Worm (Caenorhabditis elegans) whole organism, L4 larva: ENCODE data around the gene rib-2.

Experiments used
- F44E2.7 ChIP-seq: fragments of 200-800 bp; sonication (Bioruptor generic); IDR thresholded peaks from 2 replicates; pipeline ENCODE4 v2.1.2; 2022; ENCODE audit warnings: missing genetic modification characterization, missing compliant biosample characterization
- R02D3.7 ChIP-seq: fragments of 150-350 bp; sonication (generic microtip); optimal IDR thresholded peaks from 3 replicates; lab custom pipeline; 2014; ENCODE audit warnings: missing biosample characterization, missing genetic modification characterization
- T20F7.1 ChIP-seq: fragments of 200-800 bp; sonication (Bioruptor generic); optimal IDR thresholded peaks from 2 replicates; lab custom pipeline; 2018; ENCODE audit warnings: mild to moderate bottlenecking, missing genetic modification characterization, missing compliant biosample characterization
- T26A8.4 ChIP-seq: fragments of 200-800 bp; sonication (Bioruptor generic); IDR thresholded peaks from 2 replicates; pipeline ENCODE4 v1.3.6; 2022; ENCODE audit warnings: missing genetic modification characterization, missing compliant biosample characterization
- Y48G9A.11 ChIP-seq: fragments of 200-800 bp; sonication (Bioruptor generic); IDR thresholded peaks from 2 replicates; pipeline ENCODE4 v1.3.6; 2022; ENCODE audit warnings: missing genetic modification reagents, missing genetic modification characterization, missing compliant biosample characterization
- Y5F2A.4 ChIP-seq: fragments of 200-800 bp; sonication (Bioruptor generic); optimal IDR thresholded peaks from 2 replicates; lab custom pipeline; 2018; ENCODE audit warnings: mild to moderate bottlenecking, missing genetic modification characterization, missing compliant biosample characterization
- Y75B8A.6 ChIP-seq: fragments of 200-800 bp; sonication (Bioruptor generic); IDR thresholded peaks from 2 replicates; pipeline ENCODE4 v1.3.6; 2022; ENCODE audit warnings: missing genetic modification reagents, missing genetic modification characterization, missing compliant biosample characterization
- ZK546.5 ChIP-seq, 2 experiments: sonication (generic microtip); optimal IDR thresholded peaks; 2 replicates each; lab custom pipeline; 2017; ENCODE audit warnings: missing biosample characterization in 2 of 2, missing genetic modification characterization in 2 of 2
- aha-1 ChIP-seq: fragments of 150-350 bp; peaks from one replicate; lab custom pipeline; 2014; ENCODE audit warnings: missing biosample characterization, missing genetic modification characterization
- ceh-28 ChIP-seq: fragments of 150-350 bp; optimal IDR thresholded peaks from 2 replicates; lab custom pipeline; 2014; ENCODE audit warnings: missing biosample characterization, missing genetic modification reagents, missing genetic modification characterization
- ceh-44 ChIP-seq: fragments of 200-800 bp; sonication (Bioruptor generic); IDR thresholded peaks from 2 replicates; pipeline ENCODE4 v1.3.6; 2022; ENCODE audit warnings: missing genetic modification reagents, missing genetic modification characterization, missing compliant biosample characterization
- ceh-62 ChIP-seq: sonication (generic microtip); optimal IDR thresholded peaks from 2 replicates; lab custom pipeline; 2017; ENCODE audit warnings: missing biosample characterization, missing genetic modification characterization
- ceh-82 ChIP-seq: sonication (generic microtip); optimal IDR thresholded peaks from 2 replicates; lab custom pipeline; 2017; ENCODE audit warnings: missing biosample characterization, missing genetic modification characterization
- ces-1 ChIP-seq: fragments of 150-350 bp; sonication (generic microtip); optimal IDR thresholded peaks from 4 replicates; lab custom pipeline; 2014; ENCODE audit warnings: missing biosample characterization, missing genetic modification reagents, missing genetic modification characterization
- ctbp-1 ChIP-seq: fragments of 200-800 bp; sonication (Bioruptor generic); IDR thresholded peaks from 2 replicates; pipeline ENCODE4 v1.3.6; 2022; ENCODE audit warnings: missing genetic modification reagents, missing genetic modification characterization, missing compliant biosample characterization
- daf-8 ChIP-seq: fragments of 200-800 bp; sonication (Bioruptor generic); IDR thresholded peaks from 2 replicates; pipeline ENCODE4 v1.3.6; 2022; ENCODE audit warnings: missing genetic modification characterization, missing compliant biosample characterization
- duxl-1 ChIP-seq: sonication (generic microtip); optimal IDR thresholded peaks from 2 replicates; lab custom pipeline; 2016; ENCODE audit warnings: mild to moderate bottlenecking, missing genetic modification characterization, moderate library complexity, missing compliant biosample characterization; ENCODE audit not compliant: poor library complexity
- dve-1 ChIP-seq: sonication (generic microtip); optimal IDR thresholded peaks from 2 replicates; lab custom pipeline; 2017; ENCODE audit warnings: antibody characterized with exemption, mild to moderate bottlenecking, missing genetic modification characterization, missing compliant biosample characterization; ENCODE audit not compliant: insufficient read depth
- egl-27 ChIP-seq: sonication (generic microtip); optimal IDR thresholded peaks from 3 replicates; lab custom pipeline; 2017; ENCODE audit warnings: missing biosample characterization, missing genetic modification reagents, missing genetic modification characterization
- egl-43 ChIP-seq: fragments of 200-800 bp; sonication (Bioruptor generic); IDR thresholded peaks from 2 replicates; pipeline ENCODE4 v1.3.6; 2022; ENCODE audit warnings: missing genetic modification reagents, missing genetic modification characterization, missing compliant biosample characterization
- fos-1 ChIP-seq: fragments of 150-350 bp; optimal IDR thresholded peaks from 2 replicates; lab custom pipeline; 2014; ENCODE audit warnings: missing biosample characterization, missing genetic modification characterization
- hif-1 ChIP-seq, 2 experiments: sonication (generic microtip); optimal IDR thresholded peaks; 2 replicates each; lab custom pipeline; 2016 to 2017; ENCODE audit warnings: missing compliant biosample characterization in 2 of 2, missing genetic modification characterization in 2 of 2, missing genetic modification reagents in 2 of 2, missing genotype in 2 of 2, mild to moderate bottlenecking in 1 of 2
- hlh-11 ChIP-seq: fragments of 200-800 bp; sonication (Bioruptor generic); optimal IDR thresholded peaks from 2 replicates; lab custom pipeline; 2018; ENCODE audit warnings: mild to moderate bottlenecking, missing genetic modification characterization, missing compliant biosample characterization
- jun-1 ChIP-seq: fragments of 150-350 bp; optimal IDR thresholded peaks from 2 replicates; lab custom pipeline; 2014; ENCODE audit warnings: missing biosample characterization, missing genetic modification reagents, missing genetic modification characterization
- lin-13 ChIP-seq: fragments of 150-350 bp; optimal IDR thresholded peaks from 2 replicates; lab custom pipeline; 2014; ENCODE audit warnings: missing biosample characterization, missing genetic modification reagents, missing genetic modification characterization
- lin-15B ChIP-seq: fragments of 150-350 bp; sonication (generic microtip); optimal IDR thresholded peaks from 3 replicates; lab custom pipeline; 2014; ENCODE audit warnings: missing biosample characterization, missing genetic modification characterization
- lin-38 ChIP-seq: fragments of 200-800 bp; sonication (Bioruptor generic); IDR thresholded peaks from 2 replicates; pipeline ENCODE4 v1.3.6; 2022; ENCODE audit warnings: missing genetic modification reagents, missing genetic modification characterization, missing compliant biosample characterization
- lir-3 ChIP-seq: sonication (generic microtip); optimal IDR thresholded peaks from 2 replicates; lab custom pipeline; 2016; ENCODE audit warnings: mild to moderate bottlenecking, missing genetic modification characterization, missing compliant biosample characterization
- madf-9 ChIP-seq: fragments of 200-800 bp; sonication (Bioruptor generic); conservative IDR thresholded peaks from 2 replicates; pipeline ENCODE4 v1.3.6; 2022; ENCODE audit warnings: missing genetic modification reagents, missing genetic modification characterization, missing compliant biosample characterization
- mdl-1 ChIP-seq, 2 experiments: fragments of 150-350 bp in 1 of 2; sonication (generic microtip) in 1 of 2; optimal IDR thresholded peaks; 2 replicates each; lab custom pipeline; 2014 to 2017; ENCODE audit warnings: missing biosample characterization in 2 of 2, missing genetic modification characterization in 2 of 2
- mdt-29 ChIP-seq: fragments of 200-800 bp; sonication (Bioruptor generic); IDR thresholded peaks from 2 replicates; pipeline ENCODE4 v1.3.6; 2022; ENCODE audit warnings: missing genetic modification reagents, missing genetic modification characterization, missing compliant biosample characterization
- mep-1 ChIP-seq: fragments of 150-350 bp; sonication (generic microtip); optimal IDR thresholded peaks from 3 replicates; lab custom pipeline; 2014; ENCODE audit warnings: missing biosample characterization, missing genetic modification characterization
- mes-2 ChIP-seq: sonication (generic microtip); optimal IDR thresholded peaks from 2 replicates; lab custom pipeline; 2016; ENCODE audit warnings: missing genotype, mild to moderate bottlenecking, missing genetic modification characterization, missing compliant biosample characterization; ENCODE audit not compliant: poor library complexity, severe bottlenecking
- nhr-111 ChIP-seq: fragments of 200-800 bp; sonication (Bioruptor generic); optimal IDR thresholded peaks from 2 replicates; lab custom pipeline; 2018; ENCODE audit warnings: mild to moderate bottlenecking, missing genetic modification characterization, missing compliant biosample characterization
- nhr-28 ChIP-seq: fragments of 150-350 bp; optimal IDR thresholded peaks from 2 replicates; lab custom pipeline; 2014; ENCODE audit warnings: missing biosample characterization, missing genetic modification characterization
- nhr-42 ChIP-seq: fragments of 200-800 bp; sonication (Bioruptor generic); IDR thresholded peaks from 2 replicates; pipeline ENCODE4 v1.3.6; 2022; ENCODE audit warnings: missing genetic modification characterization, missing compliant biosample characterization
- nhr-48 ChIP-seq: sonication (generic microtip); optimal IDR thresholded peaks from 2 replicates; lab custom pipeline; 2016; ENCODE audit warnings: mild to moderate bottlenecking, missing genetic modification characterization, missing compliant biosample characterization
- nhr-77 ChIP-seq: fragments of 150-350 bp; optimal IDR thresholded peaks from 2 replicates; lab custom pipeline; 2014; ENCODE audit warnings: missing biosample characterization, missing genetic modification characterization
- pha-4 ChIP-seq, 2 experiments: fragments of 150-350 bp in 1 of 2; fragments of 200-800 bp in 1 of 2; sonication (Bioruptor generic) in 1 of 2; IDR thresholded peaks in 1 of 2; optimal IDR thresholded peaks in 1 of 2; 2 replicates each; pipeline versions ENCODE4 v1.3.6 to Lab custom; 2014 to 2022; ENCODE audit warnings: missing genetic modification characterization in 2 of 2, missing genetic modification reagents in 2 of 2, missing biosample characterization in 1 of 2, missing compliant biosample characterization in 1 of 2
- php-3 ChIP-seq: fragments of 200-800 bp; sonication (Bioruptor generic); IDR thresholded peaks from 2 replicates; pipeline ENCODE4 v1.3.6; 2022; ENCODE audit warnings: missing genetic modification reagents, missing genetic modification characterization, missing compliant biosample characterization
- pqm-1 ChIP-seq: sonication (generic microtip); optimal IDR thresholded peaks from 2 replicates; lab custom pipeline; 2017; ENCODE audit warnings: missing biosample characterization, missing genetic modification characterization
- snpc-4 ChIP-seq: fragments of 150-350 bp; optimal IDR thresholded peaks from 2 replicates; lab custom pipeline; 2014; ENCODE audit warnings: missing biosample characterization, missing genetic modification characterization
- spr-1 ChIP-seq: sonication (generic microtip); optimal IDR thresholded peaks from 2 replicates; lab custom pipeline; 2016; ENCODE audit warnings: mild to moderate bottlenecking, missing genetic modification characterization, missing compliant biosample characterization
- tag-97 ChIP-seq: fragments of 200-800 bp; sonication (Bioruptor generic); IDR thresholded peaks from 2 replicates; pipeline ENCODE4 v1.3.6; 2022; ENCODE audit warnings: missing genetic modification characterization, missing compliant biosample characterization
- unc-130 ChIP-seq: sonication (generic microtip); optimal IDR thresholded peaks from 2 replicates; lab custom pipeline; 2016; ENCODE audit warnings: missing genetic modification reagents, missing genetic modification characterization, missing compliant biosample characterization
- vab-7 ChIP-seq: fragments of 200-800 bp; sonication (Bioruptor generic); IDR thresholded peaks from 2 replicates; pipeline ENCODE4 v1.3.6; 2022; ENCODE audit warnings: missing genetic modification reagents, missing genetic modification characterization, missing compliant biosample characterization
- zag-1 ChIP-seq: fragments of 150-350 bp; optimal IDR thresholded peaks from 2 replicates; lab custom pipeline; 2014; ENCODE audit warnings: missing biosample characterization, missing genetic modification characterization
- zfp-3 ChIP-seq: fragments of 200-800 bp; sonication (Bioruptor generic); conservative IDR thresholded peaks from 2 replicates; pipeline ENCODE4 v1.3.6; 2022; ENCODE audit warnings: missing genetic modification reagents, missing genetic modification characterization, missing compliant biosample characterization
- zip-2 ChIP-seq: fragments of 150-350 bp; optimal IDR thresholded peaks from 2 replicates; lab custom pipeline; 2014; ENCODE audit warnings: missing biosample characterization, missing genetic modification characterization
- ztf-7 ChIP-seq: fragments of 150-350 bp; optimal IDR thresholded peaks from 2 replicates; lab custom pipeline; 2014; ENCODE audit warnings: missing biosample characterization, missing genetic modification characterization

Gene rib-2

ce11 chrIII:10742382-10742860 lies at the start of gene rib-2, which contains the start of gene tbb-1:
Gene rib-2 (plus strand): TSS chrIII:10742810.
Gene tbb-1 (minus strand): TSS chrIII:10742432.
- TF ChIP-seq zfp-3 (GFP tag; lab: Robert Waterston, UW) = peak; percentile 69
- 0 out of 2 replicates have a peak, but pooled peaks have one; percentile 53 for TF ChIP-seq nhr-42 (GFP tag; lab: Robert Waterston, UW)
- no peak for TF ChIP-seq duxl-1
- no peak for TF ChIP-seq ceh-62 (tag; lab: Kevin White, UChicago)
- no peak for TF ChIP-seq zag-1 (tag; lab: Kevin White, UChicago)
- peak; percentile 96 for TF ChIP-seq dve-1 (tag; lab: Kevin White, UChicago)
- peak; percentile 99 for TF ChIP-seq php-3 (GFP tag; lab: Robert Waterston, UW)
- no peak for TF ChIP-seq ZK546.5 (tag; optimal IDR thresholded peaks at IDR 0.05; lab: Kevin White, UChicago)
- no peak for TF ChIP-seq R02D3.7
- TF ChIP-seq vab-7 (GFP tag; lab: Robert Waterston, UW) = no peak
- TF ChIP-seq nhr-28 (tag; lab: Kevin White, UChicago) = peak; percentile 85
- TF ChIP-seq spr-1 (tag; lab: Kevin White, UChicago) = peak; percentile 18
- TF ChIP-seq unc-130 (GFP tag; lab: Kevin White, UChicago) = peak; percentile 95
- TF ChIP-seq jun-1 (tag; lab: Kevin White, UChicago) = peak; percentile 39
- peak; percentile 83; the same call in 1 of the 2 replicates for TF ChIP-seq madf-9 (GFP tag; lab: Robert Waterston, UW)
- TF ChIP-seq ceh-28 (tag; lab: Kevin White, UChicago) = no peak
- peak; percentile 65 for TF ChIP-seq T26A8.4 (GFP tag; lab: Robert Waterston, UW)
- no peak for TF ChIP-seq Y5F2A.4 (GFP tag; lab: Kevin White, UChicago)
- peak; percentile 24 for TF ChIP-seq lin-15B (tag; lab: Kevin White, UChicago)
- peak; percentile 76 for TF ChIP-seq pha-4 (GFP tag; IDR thresholded peaks at IDR 0.05; lab: Robert Waterston, UW)
- no peak for TF ChIP-seq pha-4 (tag; optimal IDR thresholded peaks at IDR 0.05; lab: Kevin White, UChicago)
- TF ChIP-seq nhr-48 (tag; lab: Kevin White, UChicago) = peak; percentile 75
- no peak for TF ChIP-seq tag-97 (GFP tag; lab: Robert Waterston, UW)
- TF ChIP-seq lir-3 (tag; lab: Kevin White, UChicago) = no peak
- TF ChIP-seq hlh-11 = peak; percentile 96
- 0 out of 2 replicates have a peak, but pooled peaks have one; percentile 27 for TF ChIP-seq ceh-44 (GFP tag; lab: Robert Waterston, UW)
- no peak for TF ChIP-seq ceh-82 (tag; lab: Kevin White, UChicago)
- TF ChIP-seq zip-2 = no peak
- TF ChIP-seq F44E2.7 (GFP tag; lab: Robert Waterston, UW) = 0 out of 2 replicates have a peak, but pooled peaks have one; percentile 27
- no peak for TF ChIP-seq egl-43
- TF ChIP-seq Y75B8A.6 (GFP tag; lab: Robert Waterston, UW) = no peak
- TF ChIP-seq mes-2 = peak; percentile 82
- peak in 1 of 2 experiments; percentile 71 for TF ChIP-seq hif-1 (tag; optimal IDR thresholded peaks at IDR 0.05; lab: Kevin White, UChicago)
- peak; percentile 93 for TF ChIP-seq lin-13
- peak; percentile 89 for TF ChIP-seq aha-1 (tag; lab: Kevin White, UChicago)
- TF ChIP-seq daf-8 (GFP tag; lab: Robert Waterston, UW) = no peak
- no peak for TF ChIP-seq T20F7.1
- peak; percentile 92 for TF ChIP-seq nhr-77 (tag; lab: Kevin White, UChicago)
- peak; percentile 86 for TF ChIP-seq pqm-1 (tag; lab: Kevin White, UChicago)
- TF ChIP-seq mep-1 (tag; lab: Kevin White, UChicago) = peak; percentile 86
- no peak for TF ChIP-seq snpc-4 (tag; lab: Kevin White, UChicago)
- TF ChIP-seq ctbp-1 (GFP tag; lab: Robert Waterston, UW) = no peak
- TF ChIP-seq Y48G9A.11 = peak; percentile 88
- no peak for TF ChIP-seq nhr-111 (GFP tag; lab: Kevin White, UChicago)
- TF ChIP-seq lin-38 (GFP tag; lab: Robert Waterston, UW) = peak; percentile 99
- TF ChIP-seq ztf-7 (tag; lab: Kevin White, UChicago) = no peak
- TF ChIP-seq ces-1 (GFP tag; lab: Kevin White, UChicago) = no peak
- TF ChIP-seq mdl-1 (tag; optimal IDR thresholded peaks at IDR 0.05; lab: Kevin White, UChicago) = peak; percentile 29 to 88
- peak; percentile 38 for TF ChIP-seq fos-1 (tag; lab: Kevin White, UChicago)
- TF ChIP-seq mdt-29 (GFP tag; lab: Robert Waterston, UW) = 0 out of 2 replicates have a peak, but pooled peaks have one; percentile 39
- no peak for TF ChIP-seq egl-27
